Worm (Caenorhabditis elegans) whole organism, L1 larva: Measurements from ENCODE around the gene K01A11.3.

Experiments
- aha-1 ChIP-seq: fragments of 150-350 bp; optimal IDR thresholded peaks from 2 replicates; lab custom pipeline; 2014; ENCODE audit warnings: missing biosample characterization, missing genetic modification characterization
- elt-3 ChIP-seq, 6 experiments: fragments of 150-350 bp in 1 of 6; sonication (generic microtip); optimal IDR thresholded peaks; 2 replicates each; lab custom pipeline; 2017 to 2018; ENCODE audit warnings: missing biosample characterization in 6 of 6, missing genetic modification characterization in 6 of 6, inconsistent platforms in 1 of 6
- lin-15B ChIP-seq: fragments of 150-350 bp; sonication (generic microtip); optimal IDR thresholded peaks from 3 replicates; lab custom pipeline; 2014; ENCODE audit warnings: missing biosample characterization, missing genetic modification characterization
- lir-3 ChIP-seq: sonication (generic microtip); optimal IDR thresholded peaks from 2 replicates; lab custom pipeline; 2016; ENCODE audit warnings: mild to moderate bottlenecking, missing genetic modification characterization, moderate library complexity, missing compliant biosample characterization; ENCODE audit not compliant: poor library complexity
- mep-1 ChIP-seq: fragments of 150-350 bp; optimal IDR thresholded peaks from 2 replicates; lab custom pipeline; 2014; ENCODE audit warnings: missing biosample characterization, missing genetic modification characterization
- nhr-237 ChIP-seq: fragments of 150-350 bp; optimal IDR thresholded peaks from 2 replicates; lab custom pipeline; 2014; ENCODE audit warnings: missing biosample characterization, missing genetic modification characterization

- TF ChIP-seq nhr-237 = peak; percentile 96
- TF ChIP-seq elt-3 (tag; optimal IDR thresholded peaks at IDR 0.05; lab: Kevin White, UChicago) = peak; percentile 48 to 98 (median 89)
- TF ChIP-seq mep-1 (tag; lab: Kevin White, UChicago) = peak; percentile 98
- TF ChIP-seq aha-1 (tag; lab: Kevin White, UChicago) = peak; percentile 83
- peak; percentile 99 for TF ChIP-seq lin-15B (tag; lab: Kevin White, UChicago)
- peak; percentile 89 for TF ChIP-seq lir-3 (tag; lab: Kevin White, UChicago)
Measured at ce11 chrIII:3456226-3456625, 3.8 kb upstream of the K01A11.3 start.
